Fruit fly (Drosophila melanogaster): ENCODE results near the gene CG10657.
A peak's percentile ranks its signal among the peaks of the same experiment; 100 is the strongest.

DNA sequence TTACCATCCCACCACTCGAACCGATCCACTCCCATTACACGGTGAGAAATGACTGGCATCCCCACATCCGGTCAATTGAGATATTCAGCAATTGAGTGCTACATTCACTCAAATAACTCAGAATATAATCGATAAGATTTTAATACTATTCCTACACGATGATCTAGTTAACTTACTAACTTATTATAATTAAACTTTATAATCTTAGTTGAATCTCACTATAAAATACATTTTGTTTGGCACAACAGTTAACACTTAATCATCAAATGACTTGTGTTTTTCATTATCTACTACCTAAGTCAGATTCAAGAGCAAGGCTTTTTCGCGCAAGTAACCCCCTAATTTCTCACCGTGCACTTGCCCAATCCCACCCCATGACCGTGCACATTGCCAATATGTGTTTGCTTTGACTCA, 1.7 kb downstream of the CG10657 start:
- TF ChIP-seq CG7368 (GFP tag; optimal IDR thresholded peaks at IDR 0.05) (peak; percentile 75), Hr39 (GFP tag; optimal IDR thresholded peaks at IDR 0.05) (peak; percentile 84), Blimp-1 (GFP tag; optimal IDR thresholded peaks at IDR 0.05) (peak; percentile 87), fd59A (GFP tag; optimal IDR thresholded peaks at IDR 0.05) (peak; percentile 87), Gug (GFP tag; IDR thresholded peaks at IDR 0.05) (peak; percentile 29), OdsH (GFP tag; optimal IDR thresholded peaks at IDR 0.05) (peak; percentile 87), cyc (GFP tag; optimal IDR thresholded peaks at IDR 0.05) (peak; percentile 88)
